Worm (Caenorhabditis elegans) whole organism, early embryonic: Measurements from ENCODE around the gene cup-16.

Experiments
- B0310.2 ChIP-seq: sonication (generic microtip); optimal IDR thresholded peaks from 2 replicates; lab custom pipeline; 2016; ENCODE audit warnings: mild to moderate bottlenecking, missing genetic modification characterization, missing compliant biosample characterization
- F13C5.2 ChIP-seq: sonication (generic microtip); optimal IDR thresholded peaks from 2 replicates; lab custom pipeline; 2017; ENCODE audit warnings: mild to moderate bottlenecking, missing genetic modification characterization, inconsistent platforms, missing compliant biosample characterization
- ama-1 ChIP-seq: fragments of 150-350 bp; optimal IDR thresholded peaks from 2 replicates; lab custom pipeline; 2014
- ceh-36 ChIP-seq: sonication (generic microtip); optimal IDR thresholded peaks from 2 replicates; lab custom pipeline; 2016; ENCODE audit warnings: missing genetic modification characterization, inconsistent platforms, missing compliant biosample characterization
- hnd-1 ChIP-seq: sonication (generic microtip); optimal IDR thresholded peaks from 2 replicates; lab custom pipeline; 2016; ENCODE audit warnings: missing genetic modification characterization, missing compliant biosample characterization
- pes-1 ChIP-seq: fragments of 200-800 bp; sonication (Bioruptor generic); IDR thresholded peaks from 2 replicates; pipeline ENCODE4 v1.3.6; 2022; ENCODE audit warnings: missing genetic modification reagents, missing genetic modification characterization, missing compliant biosample characterization
- sea-1 ChIP-seq: fragments of 200-800 bp; sonication (Bioruptor generic); conservative IDR thresholded peaks from 2 replicates; pipeline ENCODE4 v1.3.6; 2022; ENCODE audit warnings: missing genetic modification characterization, missing compliant biosample characterization
- tbx-11 ChIP-seq: fragments of 200-800 bp; sonication (Bioruptor generic); IDR thresholded peaks from 2 replicates; pipeline ENCODE4 v1.3.6; 2022; ENCODE audit warnings: missing genetic modification characterization, missing compliant biosample characterization

- TF ChIP-seq B0310.2 (tag; lab: Kevin White, UChicago) (no peak), tbx-11 (no peak), ama-1 (no peak), hnd-1 (tag; lab: Kevin White, UChicago) (no peak), pes-1 (no peak), sea-1 (GFP tag; lab: Robert Waterston, UW) (no peak), ceh-36 (no peak), F13C5.2 (tag; lab: Kevin White, UChicago) (no peak)
Measured at ce11 chrII:8742006-8742847, 35.3 kb downstream of the cup-16 start.
